Fruit fly (Drosophila melanogaster) whole organism, prepupa: ENCODE measurements around the gene CG6847.

ENCODE experiments used
- CG6808 ChIP-seq: fragments of 200-800 bp; sonication (Bioruptor generic); optimal IDR thresholded peaks from 3 replicates; lab custom pipeline; 2017; ENCODE audit warnings: missing biosample characterization, missing genetic modification characterization, mild to moderate bottlenecking, moderate library complexity, missing genetic modification reagents
- Hr38 ChIP-seq: sonication (Bioruptor generic); optimal IDR thresholded peaks from 2 replicates; lab custom pipeline; 2016; ENCODE audit warnings: missing biosample characterization, missing genetic modification characterization

- TF ChIP-seq CG6808 (GFP tag; lab: Kevin White, UChicago) (no peak), Hr38 (GFP tag; lab: Kevin White, UChicago) (no peak)
Observed at dm6 chrX:17884567-17884966, 26.7 kb upstream of the CG6847 start.
